Fruit fly (Drosophila melanogaster): ENCODE results near the gene tal-1A.

tal-1A gene

dm6 chr3R:13799567-13800429, 13.1 kb upstream of the tal-1A start (continued):
- TF ChIP-seq CG12236 (GFP tag; optimal IDR thresholded peaks at IDR 0.05) (no peak), ewg (GFP tag; optimal IDR thresholded peaks at IDR 0.05) (no peak), H15 (GFP tag; IDR thresholded peaks at IDR 0.05) (no peak), CG2199 (GFP tag; IDR thresholded peaks at IDR 0.05) (no peak), CHES-1-like (GFP tag; optimal IDR thresholded peaks at IDR 0.05) (no peak), shn (GFP tag; optimal IDR thresholded peaks at IDR 0.05) (no peak), CG13287 (GFP tag; IDR thresholded peaks at IDR 0.05; ENCODE audit: partially characterized antibody) (no peak), HmgZ (tag; optimal IDR thresholded peaks at IDR 0.05) (no peak), CG10431 (GFP tag; optimal IDR thresholded peaks at IDR 0.05) (no peak), CG11085 (GFP tag; IDR thresholded peaks at IDR 0.05) (no peak), CG4617 (GFP tag; optimal IDR thresholded peaks at IDR 0.05; ENCODE audit: borderline replicate concordance) (no peak), wor (GFP tag; IDR thresholded peaks at IDR 0.05) (no peak), NFAT (GFP tag; IDR thresholded peaks at IDR 0.05) (no peak), CG4404 (GFP tag; IDR thresholded peaks at IDR 0.05) (peak; percentile 41), CG2129 (GFP tag; IDR thresholded peaks at IDR 0.05; ENCODE audit: partially characterized antibody) (no peak), tio (GFP tag; optimal IDR thresholded peaks at IDR 0.05) (no peak), nom (GFP tag; optimal IDR thresholded peaks at IDR 0.05) (no peak), CG7556 (GFP tag; optimal IDR thresholded peaks at IDR 0.05) (peak; percentile 64), Hey (tag; optimal IDR thresholded peaks at IDR 0.05) (no peak), CG32772 (GFP tag; IDR thresholded peaks at IDR 0.05) (no peak), dpn (GFP tag; optimal IDR thresholded peaks at IDR 0.05) (peak in 1 of 2 experiments; percentile 3), TFAM (GFP tag; optimal IDR thresholded peaks at IDR 0.05) (no peak), CG3065 (GFP tag; optimal IDR thresholded peaks at IDR 0.05) (no peak), Spps (tag; optimal IDR thresholded peaks at IDR 0.05) (no peak), ttk (GFP tag; IDR thresholded peaks at IDR 0.05) (no peak), pfk (GFP tag; optimal IDR thresholded peaks at IDR 0.05) (no peak), CG34422 (GFP tag; IDR thresholded peaks at IDR 0.05) (no peak), CG2678 (tag; optimal IDR thresholded peaks at IDR 0.05) (peak; percentile 66), eyg (GFP tag; optimal IDR thresholded peaks at IDR 0.05) (no peak), CG16815 (GFP tag; optimal IDR thresholded peaks at IDR 0.05) (peak; percentile 24), Aef1 (GFP tag; IDR thresholded peaks at IDR 0.05) (no peak), sr (GFP tag; IDR thresholded peaks at IDR 0.05) (no peak), CG42726 (GFP tag; IDR thresholded peaks at IDR 0.05; ENCODE audit: partially characterized antibody) (no peak), CG6683 (GFP tag; optimal IDR thresholded peaks at IDR 0.05) (no peak), Dref (GFP tag; IDR thresholded peaks at IDR 0.05) (no peak), CG1602 (GFP tag; optimal IDR thresholded peaks at IDR 0.05) (peak; percentile 9), Ssrp (tag; optimal IDR thresholded peaks at IDR 0.05) (no peak), sd (tag; optimal IDR thresholded peaks at IDR 0.05) (no peak), CG8388 (GFP tag; optimal IDR thresholded peaks at IDR 0.05) (peak; percentile 40), grn (GFP tag; optimal IDR thresholded peaks at IDR 0.05) (no peak), bcd (GFP tag; optimal IDR thresholded peaks at IDR 0.05) (no peak), cas (GFP tag; IDR thresholded peaks at IDR 0.05) (no peak), CG8359 (GFP tag; optimal IDR thresholded peaks at IDR 0.05; ENCODE audit: borderline replicate concordance) (peak; percentile 9), stc (GFP tag; IDR thresholded peaks at IDR 0.05) (no peak), org-1 (GFP tag; optimal IDR thresholded peaks at IDR 0.05) (peak; percentile 31), CG14667 (GFP tag; IDR thresholded peaks at IDR 0.05) (no peak), CG15269 (tag; optimal IDR thresholded peaks at IDR 0.05) (peak; percentile 41), chm (GFP tag; IDR thresholded peaks at IDR 0.05) (no peak), CG10959 (GFP tag; IDR thresholded peaks at IDR 0.05) (no peak), row (GFP tag; IDR thresholded peaks at IDR 0.05) (peak; percentile 63)

All from whole organism, embryonic.